Worm (Caenorhabditis elegans): Measurements from ENCODE around the gene K04G11.3.

DNA sequence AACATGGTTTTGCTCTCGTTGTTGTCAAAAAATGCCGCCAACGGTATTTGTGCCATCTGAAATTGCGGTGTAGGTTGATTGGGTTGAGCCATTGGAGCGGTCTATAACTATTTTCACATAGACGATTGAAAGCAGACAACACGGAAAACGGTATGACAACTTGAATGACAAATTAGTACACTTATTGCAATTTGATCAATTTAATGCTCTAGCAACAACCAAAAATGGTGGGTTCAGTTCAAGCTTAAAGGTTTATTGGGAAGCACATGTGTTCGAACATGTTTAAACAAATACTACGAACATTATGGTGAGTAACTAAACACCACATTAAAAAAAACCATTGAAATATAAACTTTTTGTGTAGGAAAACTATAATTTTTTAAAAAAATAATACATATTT lies 7.1 kb downstream of the K04G11.3 start, which contains the start of gene sel-7:
- TF ChIP-seq ztf-11 (tag; optimal IDR thresholded peaks at IDR 0.05), result no peak
- TF ChIP-seq nhr-10 (tag; optimal IDR thresholded peaks at IDR 0.05), result no peak
- no peak for TF ChIP-seq lin-13 (GFP tag; optimal IDR thresholded peaks at IDR 0.05)
- no peak for TF ChIP-seq Y75B8A.6 (GFP tag; IDR thresholded peaks at IDR 0.05)
- TF ChIP-seq pha-4 (GFP tag; IDR thresholded peaks at IDR 0.05), result no peak
- TF ChIP-seq pha-4 (tag; optimal IDR thresholded peaks at IDR 0.05), result no peak
- TF ChIP-seq ceh-28 (tag; optimal IDR thresholded peaks at IDR 0.05), result no peak
- TF ChIP-seq tag-97 (GFP tag; IDR thresholded peaks at IDR 0.05), result no peak
- TF ChIP-seq dmd-9 (GFP tag; IDR thresholded peaks at IDR 0.05), result no peak
- no peak for TF ChIP-seq nhr-77 (tag; optimal IDR thresholded peaks at IDR 0.05)
- no peak for TF ChIP-seq zfp-3 (GFP tag; conservative IDR thresholded peaks at IDR 0.05)
- TF ChIP-seq hmg-1.1 (GFP tag; IDR thresholded peaks at IDR 0.05), result no peak

Data from whole organism, L4 larva.